Fruit fly (Drosophila melanogaster): Measurements from ENCODE around the gene Gr93d.

Gr93d gene

DNA sequence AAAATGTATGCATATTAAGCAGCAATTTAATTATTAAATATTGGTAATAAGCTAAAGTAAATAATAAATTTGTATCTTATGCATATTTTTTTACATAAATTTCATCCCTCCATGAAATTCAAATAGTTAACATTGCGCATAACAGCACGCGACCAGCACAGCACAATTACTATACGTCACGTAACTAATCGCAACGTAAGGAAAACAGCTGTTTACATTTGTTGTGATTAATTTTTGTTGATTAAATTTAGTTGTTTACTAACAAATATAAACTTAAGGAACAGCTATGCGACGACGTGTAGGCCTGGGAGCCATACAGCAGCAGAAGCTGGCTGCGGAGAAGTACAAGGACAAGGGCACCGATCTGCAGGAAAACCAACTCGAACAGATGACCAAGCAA, 18.5 kb upstream of the Gr93d start, which contains the start of gene lsn:
Gene lsn, plus strand, starts transcription at position 177 of the 400 bp plus-strand sequence.
- TF ChIP-seq ovo (GFP tag; optimal IDR thresholded peaks at IDR 0.05) (peak; percentile 42), kay (GFP tag; ENCODE audit: borderline replicate concordance) (peak; percentile 12), bab1 (GFP tag; optimal IDR thresholded peaks at IDR 0.05) (peak; percentile 15), CG14711 (tag; optimal IDR thresholded peaks at IDR 0.05) (no peak)

- TF ChIP-seq cnc (optimal IDR thresholded peaks at IDR 0.05) (no peak), kay (GFP tag; ENCODE audit: borderline replicate concordance) (peak; percentile 7)
Observed at dm6 chr3R:21864484-21864883, 18.0 kb upstream of the Gr93d start.

- TF ChIP-seq Mnt (GFP tag; optimal IDR thresholded peaks at IDR 0.05) (no peak), Crg-1 (GFP tag; optimal IDR thresholded peaks at IDR 0.05) (no peak), CG14711 (tag; optimal IDR thresholded peaks at IDR 0.05) (no peak), pad (GFP tag; optimal IDR thresholded peaks at IDR 0.05) (no peak), CG5204 (GFP tag; optimal IDR thresholded peaks at IDR 0.05) (no peak), toe (GFP tag; optimal IDR thresholded peaks at IDR 0.05) (no peak), Hr96 (GFP tag; optimal IDR thresholded peaks at IDR 0.05) (no peak), CG12768 (GFP tag; optimal IDR thresholded peaks at IDR 0.05) (no peak), kay (GFP tag; ENCODE audit: borderline replicate concordance) (no peak), tj (GFP tag; optimal IDR thresholded peaks at IDR 0.05) (no peak), CG7101 (tag; optimal IDR thresholded peaks at IDR 0.05) (no peak), ovo (GFP tag; optimal IDR thresholded peaks at IDR 0.05) (no peak), CG11617 (GFP tag; optimal IDR thresholded peaks at IDR 0.05) (no peak), CG33017 (tag; optimal IDR thresholded peaks at IDR 0.05) (no peak), CG7045 (GFP tag; optimal IDR thresholded peaks at IDR 0.05) (no peak), bab1 (GFP tag; optimal IDR thresholded peaks at IDR 0.05) (no peak), CG1620 (GFP tag; optimal IDR thresholded peaks at IDR 0.05) (no peak), cnc (optimal IDR thresholded peaks at IDR 0.05) (no peak)
Observed at dm6 chr3R:21863817-21864384, 17.4 kb upstream of the Gr93d start.

DNA sequence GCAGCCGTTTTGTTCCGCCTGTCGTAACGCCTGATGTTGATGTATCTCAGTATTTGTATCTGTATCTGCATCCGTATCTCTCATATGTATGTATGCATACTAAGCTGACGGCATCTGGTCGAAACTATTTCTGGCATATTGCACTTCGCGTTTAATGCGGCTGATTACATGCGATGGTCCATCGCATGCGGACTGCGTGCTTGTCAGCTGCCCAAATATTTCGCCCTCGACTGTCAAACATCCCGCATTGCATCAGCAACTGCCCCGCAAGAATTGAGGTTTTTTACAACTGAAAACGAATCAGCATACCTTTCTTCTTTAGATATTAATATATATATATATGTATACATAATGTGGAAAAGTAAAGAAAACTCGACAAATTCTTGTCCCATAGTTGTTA, 16.4 kb upstream of the Gr93d start:
- TF ChIP-seq CG5204 (GFP tag; optimal IDR thresholded peaks at IDR 0.05): no peak
- TF ChIP-seq CG33017 (tag; optimal IDR thresholded peaks at IDR 0.05): no peak

dm6 chr3R:21862137-21862850, 15.8 kb upstream of the Gr93d start:
- no peak for TF ChIP-seq toe (GFP tag; optimal IDR thresholded peaks at IDR 0.05)
- TF ChIP-seq CG7101 (tag; optimal IDR thresholded peaks at IDR 0.05): no peak
- TF ChIP-seq Hr96 (GFP tag; optimal IDR thresholded peaks at IDR 0.05): no peak
- no peak for TF ChIP-seq Mnt (GFP tag; optimal IDR thresholded peaks at IDR 0.05)
- no peak for TF ChIP-seq CG11617 (GFP tag; optimal IDR thresholded peaks at IDR 0.05)
- TF ChIP-seq tj (GFP tag; optimal IDR thresholded peaks at IDR 0.05): no peak
- TF ChIP-seq CG1620 (GFP tag; optimal IDR thresholded peaks at IDR 0.05): no peak
- TF ChIP-seq CG33017 (tag; optimal IDR thresholded peaks at IDR 0.05): no peak
- no peak for TF ChIP-seq CG5204 (GFP tag; optimal IDR thresholded peaks at IDR 0.05)

DNA sequence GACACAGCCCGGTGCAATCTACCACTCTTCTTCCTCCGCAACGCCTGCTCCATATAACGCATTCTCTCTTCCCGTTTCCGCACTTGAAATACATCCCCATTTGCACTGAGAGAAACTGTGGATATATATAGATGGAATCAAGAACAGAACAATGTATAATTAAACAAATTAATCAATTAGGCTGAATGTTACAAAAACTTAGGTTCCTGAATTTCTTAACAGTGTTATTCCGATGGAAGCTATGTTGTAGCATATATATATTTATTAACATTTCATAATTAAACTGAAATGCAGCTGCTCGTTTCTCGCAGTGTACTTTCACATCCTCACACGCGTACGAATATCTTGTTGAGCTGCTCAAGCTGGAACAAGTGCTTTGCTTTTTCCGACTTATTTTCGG, 13.1 kb upstream of the Gr93d start:
- TF ChIP-seq kay (GFP tag; ENCODE audit: borderline replicate concordance) (peak; percentile 33), cic (GFP tag; optimal IDR thresholded peaks at IDR 0.05) (no peak), toe (GFP tag; optimal IDR thresholded peaks at IDR 0.05) (no peak)

DNA sequence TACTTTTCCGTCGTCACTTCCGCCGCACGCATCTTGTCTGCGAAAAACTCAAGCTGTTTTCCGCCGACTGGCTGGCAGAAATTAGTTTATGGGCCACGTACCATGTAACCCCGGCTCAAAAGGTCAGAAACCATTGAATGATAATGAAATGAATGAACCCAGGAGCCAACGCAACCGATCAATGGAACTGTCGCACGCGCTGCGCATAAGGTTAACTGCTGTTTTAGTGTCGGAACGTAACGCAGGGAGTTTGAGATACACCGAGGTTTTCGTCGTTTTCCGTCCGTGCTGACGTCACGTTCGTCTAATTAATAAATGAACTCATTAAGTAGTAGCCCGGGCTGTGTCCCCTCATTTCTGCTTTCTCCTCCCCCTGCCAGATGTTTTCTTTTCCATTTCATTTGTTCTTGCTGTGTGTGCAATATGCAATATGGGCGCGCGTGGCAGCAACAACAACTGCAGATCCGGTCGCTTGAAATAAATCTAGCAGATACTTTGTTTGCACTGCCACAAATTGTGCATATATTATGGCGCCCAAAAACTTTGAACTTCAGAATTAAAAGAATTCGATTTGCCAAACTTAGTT, 11.9 kb upstream of the Gr93d start:
- TF ChIP-seq CG7101 (tag; optimal IDR thresholded peaks at IDR 0.05) (no peak), bab1 (GFP tag; optimal IDR thresholded peaks at IDR 0.05) (no peak), tj (GFP tag; optimal IDR thresholded peaks at IDR 0.05) (peak; percentile 34)

DNA sequence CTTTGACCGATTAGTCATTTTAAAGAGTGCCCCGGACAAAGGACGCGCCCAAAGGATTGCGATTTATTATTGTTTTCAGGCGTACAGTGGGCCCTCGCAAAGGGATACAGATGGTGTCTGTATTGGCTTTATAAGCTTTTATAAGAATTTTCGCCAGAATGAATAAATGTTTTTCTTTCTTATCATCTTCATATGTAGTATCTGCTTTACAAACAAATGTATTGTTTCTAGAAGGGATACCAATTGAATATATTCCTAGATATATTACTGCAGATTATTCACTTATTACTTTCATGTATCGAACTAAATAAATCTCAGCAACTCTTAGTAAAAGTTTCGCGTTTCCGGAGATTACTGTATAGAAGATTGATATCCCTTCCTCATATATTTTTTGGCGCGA, 11.1 kb upstream of the Gr93d start:
- TF ChIP-seq Clk (GFP tag; optimal IDR thresholded peaks at IDR 0.05): no peak
- no peak for TF ChIP-seq cnc (optimal IDR thresholded peaks at IDR 0.05)
- no peak for TF ChIP-seq CG7101 (tag; optimal IDR thresholded peaks at IDR 0.05)
- no peak for TF ChIP-seq pad (GFP tag; optimal IDR thresholded peaks at IDR 0.05)

Data from whole organism, adult.